Worm (Caenorhabditis elegans) whole organism, L3 larva: Measurements from ENCODE around the gene F46H5.3.
A peak's percentile ranks its signal among the peaks of the same experiment; 100 is the strongest.

Experiments
- R02D3.7 ChIP-seq: fragments of 150-350 bp; optimal IDR thresholded peaks from 2 replicates; lab custom pipeline; 2014; ENCODE audit warnings: missing biosample characterization, missing genetic modification characterization
- ceh-16 ChIP-seq: sonication (generic microtip); optimal IDR thresholded peaks from 2 replicates; lab custom pipeline; 2017; ENCODE audit warnings: missing biosample characterization, missing genetic modification characterization
- ceh-28 ChIP-seq: fragments of 150-350 bp; optimal IDR thresholded peaks from 2 replicates; lab custom pipeline; 2014; ENCODE audit warnings: missing biosample characterization, missing genetic modification reagents, missing genetic modification characterization
- ceh-82 ChIP-seq: fragments of 150-350 bp; optimal IDR thresholded peaks from 2 replicates; lab custom pipeline; 2014; ENCODE audit warnings: missing biosample characterization, missing genetic modification characterization
- ceh-9 ChIP-seq: sonication (generic microtip); optimal IDR thresholded peaks from 2 replicates; lab custom pipeline; 2018; ENCODE audit warnings: missing biosample characterization, missing genetic modification characterization
- daf-12 ChIP-seq: fragments of 150-350 bp; optimal IDR thresholded peaks from 2 replicates; lab custom pipeline; 2014; ENCODE audit warnings: missing biosample characterization, missing genetic modification reagents, missing genetic modification characterization
- egl-27 ChIP-seq: sonication (generic microtip); optimal IDR thresholded peaks from 4 replicates; lab custom pipeline; 2017; ENCODE audit warnings: missing biosample characterization, missing genetic modification reagents, missing genetic modification characterization
- egl-5 ChIP-seq: fragments of 150-350 bp; optimal IDR thresholded peaks from 2 replicates; lab custom pipeline; 2017; ENCODE audit warnings: missing biosample characterization, missing genetic modification reagents, missing genetic modification characterization, inconsistent platforms
- elt-1 ChIP-seq: fragments of 150-350 bp; optimal IDR thresholded peaks from 2 replicates; lab custom pipeline; 2014; ENCODE audit warnings: missing biosample characterization, missing genetic modification characterization
- elt-2 ChIP-seq: sonication (generic microtip); optimal IDR thresholded peaks from 2 replicates; lab custom pipeline; 2016; ENCODE audit warnings: missing genetic modification reagents, mild to moderate bottlenecking, missing genetic modification characterization, missing compliant biosample characterization
- elt-3 ChIP-seq, 3 experiments: fragments of 150-350 bp in 1 of 3; sonication (generic microtip) in 2 of 3; optimal IDR thresholded peaks; 2 replicates in 2 of 3; 4 replicates in 1 of 3; lab custom pipeline; 2014 to 2017; ENCODE audit warnings: missing biosample characterization in 3 of 3, missing genetic modification characterization in 3 of 3
- eor-1 ChIP-seq, 2 experiments: fragments of 150-350 bp; optimal IDR thresholded peaks; 2 replicates each; lab custom pipeline; 2014 to 2018; ENCODE audit warnings: missing biosample characterization in 2 of 2, missing genetic modification characterization in 2 of 2
- fkh-10 ChIP-seq: sonication (generic microtip); optimal IDR thresholded peaks from 2 replicates; lab custom pipeline; 2017; ENCODE audit warnings: missing biosample characterization, missing genetic modification reagents, missing genetic modification characterization
- fkh-2 ChIP-seq: fragments of 150-350 bp; optimal IDR thresholded peaks from 2 replicates; lab custom pipeline; 2014; ENCODE audit warnings: missing biosample characterization, missing genetic modification reagents, missing genetic modification characterization
- hmg-11 ChIP-seq: sonication (generic microtip); optimal IDR thresholded peaks from 2 replicates; lab custom pipeline; 2016; ENCODE audit warnings: missing genetic modification characterization, missing compliant biosample characterization
- jun-1 ChIP-seq: fragments of 150-350 bp; optimal IDR thresholded peaks from 2 replicates; lab custom pipeline; 2014; ENCODE audit warnings: missing biosample characterization, missing genetic modification reagents, missing genetic modification characterization
- lin-15B ChIP-seq: fragments of 150-350 bp; optimal IDR thresholded peaks from 2 replicates; lab custom pipeline; 2014; ENCODE audit warnings: missing biosample characterization, missing genetic modification characterization
- lin-39 ChIP-seq: fragments of 150-350 bp; optimal IDR thresholded peaks from 2 replicates; lab custom pipeline; 2018; ENCODE audit warnings: missing biosample characterization, missing genetic modification reagents, missing genetic modification characterization
- lsy-12 ChIP-seq: sonication (generic microtip); optimal IDR thresholded peaks from 2 replicates; lab custom pipeline; 2016; ENCODE audit warnings: mild to moderate bottlenecking, missing genetic modification characterization, missing compliant biosample characterization
- mdl-1 ChIP-seq: fragments of 150-350 bp; optimal IDR thresholded peaks from 2 replicates; lab custom pipeline; 2014; ENCODE audit warnings: missing biosample characterization, missing genetic modification characterization
- nfya-1 ChIP-seq: sonication (generic microtip); optimal IDR thresholded peaks from 2 replicates; lab custom pipeline; 2017; ENCODE audit warnings: missing genetic modification characterization, mild to moderate bottlenecking, missing compliant biosample characterization, antibody characterized with exemption, moderate library complexity; ENCODE audit not compliant: insufficient read depth
- nhr-11 ChIP-seq: fragments of 150-350 bp; optimal IDR thresholded peaks from 2 replicates; lab custom pipeline; 2014; ENCODE audit warnings: missing biosample characterization, missing genetic modification characterization
- nhr-12 ChIP-seq: fragments of 150-350 bp; optimal IDR thresholded peaks from 2 replicates; lab custom pipeline; 2014; ENCODE audit warnings: missing biosample characterization, missing genetic modification characterization
- nhr-23 ChIP-seq: fragments of 150-350 bp; optimal IDR thresholded peaks from 2 replicates; lab custom pipeline; 2014; ENCODE audit warnings: missing biosample characterization, missing genetic modification reagents, missing genetic modification characterization
- nhr-237 ChIP-seq: fragments of 150-350 bp; optimal IDR thresholded peaks from 2 replicates; lab custom pipeline; 2014; ENCODE audit warnings: missing biosample characterization, missing genetic modification characterization
- nhr-28 ChIP-seq: fragments of 150-350 bp; optimal IDR thresholded peaks from 2 replicates; lab custom pipeline; 2014; ENCODE audit warnings: missing biosample characterization, missing genetic modification characterization
- nhr-43 ChIP-seq: sonication (generic microtip); optimal IDR thresholded peaks from 2 replicates; lab custom pipeline; 2016; ENCODE audit warnings: mild to moderate bottlenecking, missing genetic modification characterization, missing compliant biosample characterization; ENCODE audit not compliant: poor library complexity, severe bottlenecking
- nhr-67 ChIP-seq: fragments of 150-350 bp; optimal IDR thresholded peaks from 2 replicates; lab custom pipeline; 2014; ENCODE audit warnings: missing biosample characterization, missing genetic modification characterization
- nhr-76 ChIP-seq: fragments of 150-350 bp; sonication (generic microtip); optimal IDR thresholded peaks from 5 replicates; lab custom pipeline; 2014; ENCODE audit warnings: missing biosample characterization, missing genetic modification characterization
- nhr-77 ChIP-seq: fragments of 150-350 bp; optimal IDR thresholded peaks from 2 replicates; lab custom pipeline; 2014; ENCODE audit warnings: missing biosample characterization, missing genetic modification characterization
- pha-4 ChIP-seq: fragments of 150-350 bp; optimal IDR thresholded peaks from 2 replicates; lab custom pipeline; 2014; ENCODE audit warnings: missing biosample characterization, missing genetic modification reagents, missing genetic modification characterization
- pqm-1 ChIP-seq: fragments of 150-350 bp; optimal IDR thresholded peaks from 2 replicates; lab custom pipeline; 2017; ENCODE audit warnings: missing biosample characterization, missing genetic modification characterization, inconsistent platforms
- sea-2 ChIP-seq: fragments of 150-350 bp; sonication (generic microtip); optimal IDR thresholded peaks from 4 replicates; lab custom pipeline; 2014; ENCODE audit warnings: missing biosample characterization, missing genetic modification reagents, missing genetic modification characterization
- skn-1 ChIP-seq: fragments of 150-350 bp; optimal IDR thresholded peaks from 2 replicates; lab custom pipeline; 2014; ENCODE audit warnings: missing biosample characterization, missing genetic modification characterization
- snpc-4 ChIP-seq: fragments of 150-350 bp; optimal IDR thresholded peaks from 2 replicates; lab custom pipeline; 2014; ENCODE audit warnings: missing biosample characterization, missing genetic modification characterization
- tbx-2 ChIP-seq: sonication (generic microtip); optimal IDR thresholded peaks from 2 replicates; lab custom pipeline; 2016; ENCODE audit warnings: mild to moderate bottlenecking, missing genetic modification characterization, missing compliant biosample characterization
- unc-39 ChIP-seq: sonication (generic microtip); optimal IDR thresholded peaks from 4 replicates; lab custom pipeline; 2017; ENCODE audit warnings: missing biosample characterization, missing genetic modification characterization
- unc-62 ChIP-seq: fragments of 150-350 bp; sonication (generic microtip); optimal IDR thresholded peaks from 4 replicates; lab custom pipeline; 2014; ENCODE audit warnings: missing biosample characterization, missing genetic modification reagents, missing genetic modification characterization
- zag-1 ChIP-seq: fragments of 150-350 bp; optimal IDR thresholded peaks from 2 replicates; lab custom pipeline; 2014; ENCODE audit warnings: missing biosample characterization, missing genetic modification characterization
- ztf-11 ChIP-seq: fragments of 150-350 bp; optimal IDR thresholded peaks from 2 replicates; lab custom pipeline; 2014; ENCODE audit warnings: missing biosample characterization, missing genetic modification characterization
- ztf-4 ChIP-seq: fragments of 150-350 bp; optimal IDR thresholded peaks from 2 replicates; lab custom pipeline; 2014; ENCODE audit warnings: missing biosample characterization, missing genetic modification characterization

F46H5.3 gene

ce11 chrX:7193894-7194614, 44.4 kb downstream of the F46H5.3 start, which contains the start of gene dnj-7:
TSS of gene dnj-7 (plus strand) at chrX:7194564.
- TF ChIP-seq tbx-2 (tag; lab: Kevin White, UChicago) (peak; percentile 1), elt-3 (tag; optimal IDR thresholded peaks at IDR 0.05; lab: Kevin White, UChicago) (peak in 1 of 3 experiments; percentile 90), skn-1 (peak; percentile 17), nhr-23 (tag; lab: Kevin White, UChicago) (peak; percentile 29), nhr-237 (tag; lab: Kevin White, UChicago) (no peak), nfya-1 (tag; lab: Kevin White, UChicago) (peak; percentile 50), ceh-28 (tag; lab: Kevin White, UChicago) (peak; percentile 21), elt-1 (tag; lab: Kevin White, UChicago) (peak; percentile 28), pqm-1 (tag; lab: Kevin White, UChicago) (no peak), nhr-12 (tag; lab: Kevin White, UChicago) (no peak), lin-39 (tag; lab: Kevin White, UChicago) (no peak), egl-27 (no peak), eor-1 (tag; optimal IDR thresholded peaks at IDR 0.05; lab: Kevin White, UChicago) (no peak), elt-2 (peak; percentile 43), nhr-67 (no peak)

- no peak for TF ChIP-seq lin-15B (tag; lab: Kevin White, UChicago)
- TF ChIP-seq nhr-76 (tag; lab: Kevin White, UChicago) = no peak
- TF ChIP-seq eor-1 (tag; optimal IDR thresholded peaks at IDR 0.05; lab: Kevin White, UChicago) = no peak
- TF ChIP-seq pha-4 = no peak
- no peak for TF ChIP-seq lin-39 (tag; lab: Kevin White, UChicago)
- no peak for TF ChIP-seq elt-1 (tag; lab: Kevin White, UChicago)
- TF ChIP-seq sea-2 (GFP tag; lab: Kevin White, UChicago) = no peak
- TF ChIP-seq egl-27 = no peak
Measured at ce11 chrX:7191882-7192281, 46.6 kb downstream of the F46H5.3 start, which contains the start of gene C55B6.7. TSS of gene C55B6.7 (minus strand) at chrX:7191982.

DNA sequence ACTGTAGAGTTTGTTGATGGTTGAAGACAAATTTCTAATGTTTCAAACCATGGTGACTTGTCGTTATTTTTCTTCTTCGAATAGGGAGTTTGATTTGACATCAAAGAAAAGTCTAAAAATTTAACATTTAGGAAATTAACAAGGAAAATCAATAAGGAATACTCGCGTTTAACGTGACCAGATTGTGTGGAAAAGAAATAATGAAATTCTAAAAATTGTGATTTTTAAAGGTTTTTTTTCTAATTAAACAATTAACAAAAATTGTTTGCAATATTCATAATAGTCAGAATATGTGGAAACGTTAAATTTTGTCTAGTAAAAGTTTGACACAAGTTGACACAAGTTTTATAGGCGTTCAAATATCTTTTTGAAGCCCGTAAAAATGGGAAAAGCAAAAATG, 50.9 kb downstream of the F46H5.3 start, which contains the start of gene C55B6.4:
Gene C55B6.4 (minus strand): TSS at position 101 of the 400 bp plus-strand sequence.
- TF ChIP-seq zag-1 = no peak
- no peak for TF ChIP-seq tbx-2 (tag; lab: Kevin White, UChicago)
- no peak for TF ChIP-seq lin-39 (tag; lab: Kevin White, UChicago)
- TF ChIP-seq nhr-11 (tag; lab: Kevin White, UChicago) = no peak
- no peak for TF ChIP-seq elt-3 (tag; optimal IDR thresholded peaks at IDR 0.05; lab: Kevin White, UChicago)
- no peak for TF ChIP-seq egl-5
- TF ChIP-seq nhr-77 (tag; lab: Kevin White, UChicago) = no peak
- no peak for TF ChIP-seq ztf-4 (tag; lab: Kevin White, UChicago)
- TF ChIP-seq ztf-11 (tag; lab: Kevin White, UChicago) = no peak
- TF ChIP-seq unc-39 (tag; lab: Kevin White, UChicago) = no peak
- TF ChIP-seq fkh-10 (GFP tag; lab: Kevin White, UChicago) = no peak
- TF ChIP-seq nhr-28 (tag; lab: Kevin White, UChicago) = no peak
- TF ChIP-seq elt-1 (tag; lab: Kevin White, UChicago) = no peak
- TF ChIP-seq nhr-23 (tag; lab: Kevin White, UChicago) = no peak
- TF ChIP-seq ceh-9 (tag; lab: Kevin White, UChicago) = no peak
- no peak for TF ChIP-seq nhr-12 (tag; lab: Kevin White, UChicago)
- no peak for TF ChIP-seq hmg-11 (tag; lab: Kevin White, UChicago)
- TF ChIP-seq unc-62 (GFP tag; lab: Kevin White, UChicago) = no peak
- TF ChIP-seq snpc-4 (tag; lab: Kevin White, UChicago) = no peak
- TF ChIP-seq R02D3.7 = no peak

- peak; percentile 13 for TF ChIP-seq lin-15B (tag; lab: Kevin White, UChicago)
- TF ChIP-seq nhr-77 (tag; lab: Kevin White, UChicago) = peak; percentile 95
- peak; percentile 73 for TF ChIP-seq nhr-76 (tag; lab: Kevin White, UChicago)
- peak; percentile 22 to 80 (median 40) for TF ChIP-seq elt-3 (tag; optimal IDR thresholded peaks at IDR 0.05; lab: Kevin White, UChicago)
- peak; percentile 74 for TF ChIP-seq egl-27
- peak; percentile 69 for TF ChIP-seq lin-39 (tag; lab: Kevin White, UChicago)
- peak; percentile 12 for TF ChIP-seq mdl-1 (tag; lab: Kevin White, UChicago)
- TF ChIP-seq nhr-43 (tag; lab: Kevin White, UChicago) = peak; percentile 98
- peak; percentile 13 for TF ChIP-seq nhr-237 (tag; lab: Kevin White, UChicago)
- TF ChIP-seq eor-1 (tag; optimal IDR thresholded peaks at IDR 0.05; lab: Kevin White, UChicago) = no peak
- TF ChIP-seq pha-4 = peak; percentile 88
- peak; percentile 65 for TF ChIP-seq R02D3.7
- TF ChIP-seq daf-12 (tag; lab: Kevin White, UChicago) = no peak
- peak; percentile 94 for TF ChIP-seq tbx-2 (tag; lab: Kevin White, UChicago)
- TF ChIP-seq nhr-28 (tag; lab: Kevin White, UChicago) = peak; percentile 79
- TF ChIP-seq unc-39 (tag; lab: Kevin White, UChicago) = no peak
- peak; percentile 75 for TF ChIP-seq elt-2
- TF ChIP-seq unc-62 (GFP tag; lab: Kevin White, UChicago) = no peak
- peak; percentile 33 for TF ChIP-seq ztf-4 (tag; lab: Kevin White, UChicago)
- peak; percentile 61 for TF ChIP-seq ceh-82 (tag; lab: Kevin White, UChicago)
- peak; percentile 99 for TF ChIP-seq jun-1 (tag; lab: Kevin White, UChicago)
- TF ChIP-seq ceh-16 (tag; lab: Kevin White, UChicago) = no peak
- TF ChIP-seq lsy-12 (tag; lab: Kevin White, UChicago) = peak; percentile 93
- no peak for TF ChIP-seq fkh-2
- TF ChIP-seq skn-1 = peak; percentile 77
- no peak for TF ChIP-seq hmg-11 (tag; lab: Kevin White, UChicago)
- peak; percentile 66 for TF ChIP-seq nfya-1 (tag; lab: Kevin White, UChicago)
- peak; percentile 98 for TF ChIP-seq nhr-23 (tag; lab: Kevin White, UChicago)
Measured at ce11 chrX:7181627-7182026, 56.8 kb downstream of the F46H5.3 start.
